Worm (Caenorhabditis elegans): ENCODE measurements around the gene Y70G10A.3.
A peak's percentile ranks its signal among the peaks of the same experiment; 100 is the strongest.

Y70G10A.3 gene

ce11 chrIII:10216585-10217278 is 22.2 kb upstream of the Y70G10A.3 start, which contains the start of gene cts-1:
Gene cts-1, minus strand, starts transcription at chrIII:10216635.
- TF ChIP-seq lsy-27 (tag; optimal IDR thresholded peaks at IDR 0.05; ENCODE audit: borderline replicate concordance, insufficient read depth) = no peak
- no peak for TF ChIP-seq bed-2 (GFP tag; IDR thresholded peaks at IDR 0.05)
- TF ChIP-seq sea-2 (GFP tag; IDR thresholded peaks at IDR 0.05) = no peak
- no peak for TF ChIP-seq Y53F4B.3 (GFP tag; IDR thresholded peaks at IDR 0.05)
- no peak for TF ChIP-seq ccch-3 (GFP tag; optimal IDR thresholded peaks at IDR 0.05)
- peak; percentile 60 for TF ChIP-seq snpc-4 (GFP tag; optimal IDR thresholded peaks at IDR 0.05)
- TF ChIP-seq snpc-4 (tag; optimal IDR thresholded peaks at IDR 0.05) = peak in 3 of 4 experiments; percentile 57 to 62 (median 61)
- TF ChIP-seq unc-130 (GFP tag; optimal IDR thresholded peaks at IDR 0.05) = no peak
- no peak for TF ChIP-seq dox-1 (GFP tag; IDR thresholded peaks at IDR 0.05)
- TF ChIP-seq hlh-26 (GFP tag; conservative IDR thresholded peaks at IDR 0.05) = no peak
- TF ChIP-seq efl-1 (GFP tag; optimal IDR thresholded peaks at IDR 0.05) = peak; percentile 41
- no peak for TF ChIP-seq nfyb-1 (GFP tag; IDR thresholded peaks at IDR 0.05)
- TF ChIP-seq F37B4.10 (GFP tag; IDR thresholded peaks at IDR 0.05) = no peak
- TF ChIP-seq ztf-26 (tag; optimal IDR thresholded peaks at IDR 0.05) = peak; percentile 7
- no peak for TF ChIP-seq pbrm-1 (GFP tag; IDR thresholded peaks at IDR 0.05)
- TF ChIP-seq D2030.7 (GFP tag; IDR thresholded peaks at IDR 0.05) = no peak
- no peak for TF ChIP-seq C06A6.2 (GFP tag; conservative IDR thresholded peaks at IDR 0.05)
- TF ChIP-seq ceh-27 (GFP tag; optimal IDR thresholded peaks at IDR 0.05) = no peak
- TF ChIP-seq ztf-25 (GFP tag; IDR thresholded peaks at IDR 0.05) = no peak
- no peak for TF ChIP-seq lag-1 (GFP tag; IDR thresholded peaks at IDR 0.05)
- TF ChIP-seq F23B12.7 (tag; optimal IDR thresholded peaks at IDR 0.05; ENCODE audit: insufficient read depth) = peak; percentile 57
- no peak for TF ChIP-seq ceh-91 (GFP tag; IDR thresholded peaks at IDR 0.05)
- peak; percentile 7 for TF ChIP-seq snpc-3.4 (tag; optimal IDR thresholded peaks at IDR 0.05)
- TF ChIP-seq ets-4 (GFP tag; optimal IDR thresholded peaks at IDR 0.05) = no peak
- no peak for TF ChIP-seq ztf-28 (GFP tag; IDR thresholded peaks at IDR 0.05)
- no peak for TF ChIP-seq B0019.2 (GFP tag; conservative IDR thresholded peaks at IDR 0.05)
- TF ChIP-seq rpc-1 (optimal IDR thresholded peaks at IDR 0.05) = no peak
- TF ChIP-seq rpc-1 (tag; optimal IDR thresholded peaks at IDR 0.05) = no peak
- TF ChIP-seq let-526 (GFP tag; IDR thresholded peaks at IDR 0.05) = no peak
- no peak for TF ChIP-seq madf-8 (GFP tag; conservative IDR thresholded peaks at IDR 0.05)
- no peak for TF ChIP-seq hmg-20 (GFP tag; IDR thresholded peaks at IDR 0.05)
- peak; percentile 55 for TF ChIP-seq unc-62 (GFP tag; optimal IDR thresholded peaks at IDR 0.05)
- no peak for TF ChIP-seq B0336.3 (GFP tag; IDR thresholded peaks at IDR 0.05)
- TF ChIP-seq B0261.1 (tag; optimal IDR thresholded peaks at IDR 0.05) = no peak
- TF ChIP-seq mes-4 (tag; optimal IDR thresholded peaks at IDR 0.05) = no peak
- no peak for TF ChIP-seq F33H1.4 (GFP tag; IDR thresholded peaks at IDR 0.05)
- peak; percentile 6 for TF ChIP-seq repo-1 (tag; optimal IDR thresholded peaks at IDR 0.05)
- TF ChIP-seq lin-26 (GFP tag; IDR thresholded peaks at IDR 0.05) = no peak
- TF ChIP-seq madf-10 (tag; optimal IDR thresholded peaks at IDR 0.05) = peak; percentile 61
- no peak for TF ChIP-seq C17E4.6 (GFP tag; IDR thresholded peaks at IDR 0.05)
- no peak for TF ChIP-seq pha-4 (tag; optimal IDR thresholded peaks at IDR 0.05)
- TF ChIP-seq lir-1 (GFP tag; conservative IDR thresholded peaks at IDR 0.05) = no peak
- TF ChIP-seq mxl-1 (tag; optimal IDR thresholded peaks at IDR 0.05) = no peak
- no peak for TF ChIP-seq nfya-1 (tag; optimal IDR thresholded peaks at IDR 0.05; ENCODE audit: borderline replicate concordance, insufficient read depth)
- no peak for TF ChIP-seq hlh-12 (tag; optimal IDR thresholded peaks at IDR 0.05)
- TF ChIP-seq tlf-1 (GFP tag; optimal IDR thresholded peaks at IDR 0.05) = peak; percentile 71
- no peak for TF ChIP-seq zim-3 (tag; optimal IDR thresholded peaks at IDR 0.05)
- no peak for TF ChIP-seq ceh-40 (GFP tag; IDR thresholded peaks at IDR 0.05)
- no peak for TF ChIP-seq tbx-9 (tag; optimal IDR thresholded peaks at IDR 0.05; ENCODE audit: borderline replicate concordance)

Measured in whole organism, young adult.